Worm (Caenorhabditis elegans) whole organism, young adult: ENCODE results near the gene tre-5.
A peak's percentile ranks its signal among the peaks of the same experiment; 100 is the strongest.
"Not testable (repeated sequence)": the region's sequence is repeated elsewhere in the genome, so short reads cannot be mapped to it uniquely, and the experiment has no call there.

ENCODE experiments used
- F39B2.1 ChIP-seq: fragments of 200-800 bp; sonication (Bioruptor generic); IDR thresholded peaks from 2 replicates; pipeline ENCODE4 v1.3.6; 2022; ENCODE audit warnings: missing genetic modification reagents, missing genetic modification characterization, missing compliant biosample characterization
- dox-1 ChIP-seq: fragments of 200-800 bp; sonication (Bioruptor generic); IDR thresholded peaks from 2 replicates; pipeline ENCODE4 v1.3.6; 2022; ENCODE audit warnings: missing genetic modification reagents, missing genetic modification characterization, missing compliant biosample characterization
- ets-4 ChIP-seq: fragments of 200-800 bp; sonication (Bioruptor generic); optimal IDR thresholded peaks from 2 replicates; lab custom pipeline; 2018; ENCODE audit warnings: mild to moderate bottlenecking, missing genetic modification characterization, missing compliant biosample characterization
- mcd-1 ChIP-seq: fragments of 200-800 bp; sonication (Bioruptor generic); IDR thresholded peaks from 2 replicates; pipeline ENCODE4 v1.3.6; 2022; ENCODE audit warnings: missing genetic modification reagents, missing genetic modification characterization, missing compliant biosample characterization
- mes-4 ChIP-seq: sonication (generic microtip); optimal IDR thresholded peaks from 2 replicates; lab custom pipeline; 2016; ENCODE audit warnings: missing genotype, missing genetic modification characterization, missing compliant biosample characterization
- unc-130 ChIP-seq: sonication (generic microtip); optimal IDR thresholded peaks from 2 replicates; lab custom pipeline; 2016; ENCODE audit warnings: missing genetic modification reagents, missing genetic modification characterization, missing compliant biosample characterization

ce11 chrII:98894-99293 lies 43.8 kb upstream of the tre-5 start, which contains the start of gene C50D2.10:
- TF ChIP-seq F39B2.1 (GFP tag; lab: Robert Waterston, UW); mes-4 (tag; lab: Kevin White, UChicago); ets-4 (GFP tag; lab: Kevin White, UChicago); dox-1 (GFP tag; lab: Robert Waterston, UW); unc-130 (GFP tag; lab: Kevin White, UChicago): not testable (repeated sequence)
- peak; percentile 25; the same call in 1 of the 2 replicates for TF ChIP-seq mcd-1 (GFP tag; lab: Robert Waterston, UW)
